Worm (Caenorhabditis elegans) whole organism, L3 larva: Measurements from ENCODE around the gene mes-2.

ENCODE experiments used
- ZK546.5 ChIP-seq: sonication (generic microtip); optimal IDR thresholded peaks from 2 replicates; lab custom pipeline; 2017; ENCODE audit warnings: missing biosample characterization, missing genetic modification characterization
- aly-2 ChIP-seq: fragments of 150-350 bp; optimal IDR thresholded peaks from 2 replicates; lab custom pipeline; 2014; ENCODE audit warnings: missing biosample characterization, missing genetic modification characterization
- ama-1 ChIP-seq: fragments of 150-350 bp; optimal IDR thresholded peaks from 2 replicates; lab custom pipeline; 2018
- ceh-16 ChIP-seq: sonication (generic microtip); optimal IDR thresholded peaks from 2 replicates; lab custom pipeline; 2017; ENCODE audit warnings: missing biosample characterization, missing genetic modification characterization
- ceh-28 ChIP-seq: fragments of 150-350 bp; optimal IDR thresholded peaks from 2 replicates; lab custom pipeline; 2014; ENCODE audit warnings: missing biosample characterization, missing genetic modification reagents, missing genetic modification characterization
- ceh-82 ChIP-seq: fragments of 150-350 bp; optimal IDR thresholded peaks from 2 replicates; lab custom pipeline; 2014; ENCODE audit warnings: missing biosample characterization, missing genetic modification characterization
- ceh-9 ChIP-seq: sonication (generic microtip); optimal IDR thresholded peaks from 2 replicates; lab custom pipeline; 2018; ENCODE audit warnings: missing biosample characterization, missing genetic modification characterization
- daf-12 ChIP-seq: fragments of 150-350 bp; optimal IDR thresholded peaks from 2 replicates; lab custom pipeline; 2014; ENCODE audit warnings: missing biosample characterization, missing genetic modification reagents, missing genetic modification characterization
- egl-27 ChIP-seq: sonication (generic microtip); optimal IDR thresholded peaks from 4 replicates; lab custom pipeline; 2017; ENCODE audit warnings: missing biosample characterization, missing genetic modification reagents, missing genetic modification characterization
- elt-1 ChIP-seq: fragments of 150-350 bp; optimal IDR thresholded peaks from 2 replicates; lab custom pipeline; 2014; ENCODE audit warnings: missing biosample characterization, missing genetic modification characterization
- elt-2 ChIP-seq: sonication (generic microtip); optimal IDR thresholded peaks from 2 replicates; lab custom pipeline; 2016; ENCODE audit warnings: missing genetic modification reagents, mild to moderate bottlenecking, missing genetic modification characterization, missing compliant biosample characterization
- elt-3 ChIP-seq, 3 experiments: fragments of 150-350 bp in 1 of 3; sonication (generic microtip) in 2 of 3; optimal IDR thresholded peaks; 2 replicates in 2 of 3; 4 replicates in 1 of 3; lab custom pipeline; 2014 to 2017; ENCODE audit warnings: missing biosample characterization in 3 of 3, missing genetic modification characterization in 3 of 3
- eor-1 ChIP-seq, 2 experiments: fragments of 150-350 bp; optimal IDR thresholded peaks; 2 replicates each; lab custom pipeline; 2014 to 2018; ENCODE audit warnings: missing biosample characterization in 2 of 2, missing genetic modification characterization in 2 of 2
- fkh-10 ChIP-seq: sonication (generic microtip); optimal IDR thresholded peaks from 2 replicates; lab custom pipeline; 2017; ENCODE audit warnings: missing biosample characterization, missing genetic modification reagents, missing genetic modification characterization
- fkh-2 ChIP-seq: fragments of 150-350 bp; optimal IDR thresholded peaks from 2 replicates; lab custom pipeline; 2014; ENCODE audit warnings: missing biosample characterization, missing genetic modification reagents, missing genetic modification characterization
- jun-1 ChIP-seq: fragments of 150-350 bp; optimal IDR thresholded peaks from 2 replicates; lab custom pipeline; 2014; ENCODE audit warnings: missing biosample characterization, missing genetic modification reagents, missing genetic modification characterization
- lin-39 ChIP-seq: fragments of 150-350 bp; optimal IDR thresholded peaks from 2 replicates; lab custom pipeline; 2018; ENCODE audit warnings: missing biosample characterization, missing genetic modification reagents, missing genetic modification characterization
- mdl-1 ChIP-seq: fragments of 150-350 bp; optimal IDR thresholded peaks from 2 replicates; lab custom pipeline; 2014; ENCODE audit warnings: missing biosample characterization, missing genetic modification characterization
- nhr-11 ChIP-seq: fragments of 150-350 bp; optimal IDR thresholded peaks from 2 replicates; lab custom pipeline; 2014; ENCODE audit warnings: missing biosample characterization, missing genetic modification characterization
- nhr-12 ChIP-seq: fragments of 150-350 bp; optimal IDR thresholded peaks from 2 replicates; lab custom pipeline; 2014; ENCODE audit warnings: missing biosample characterization, missing genetic modification characterization
- nhr-23 ChIP-seq: fragments of 150-350 bp; optimal IDR thresholded peaks from 2 replicates; lab custom pipeline; 2014; ENCODE audit warnings: missing biosample characterization, missing genetic modification reagents, missing genetic modification characterization
- nhr-237 ChIP-seq: fragments of 150-350 bp; optimal IDR thresholded peaks from 2 replicates; lab custom pipeline; 2014; ENCODE audit warnings: missing biosample characterization, missing genetic modification characterization
- nhr-28 ChIP-seq: fragments of 150-350 bp; optimal IDR thresholded peaks from 2 replicates; lab custom pipeline; 2014; ENCODE audit warnings: missing biosample characterization, missing genetic modification characterization
- nhr-67 ChIP-seq: fragments of 150-350 bp; optimal IDR thresholded peaks from 2 replicates; lab custom pipeline; 2014; ENCODE audit warnings: missing biosample characterization, missing genetic modification characterization
- nhr-76 ChIP-seq: fragments of 150-350 bp; sonication (generic microtip); optimal IDR thresholded peaks from 5 replicates; lab custom pipeline; 2014; ENCODE audit warnings: missing biosample characterization, missing genetic modification characterization
- nhr-77 ChIP-seq: fragments of 150-350 bp; optimal IDR thresholded peaks from 2 replicates; lab custom pipeline; 2014; ENCODE audit warnings: missing biosample characterization, missing genetic modification characterization
- pqm-1 ChIP-seq: fragments of 150-350 bp; optimal IDR thresholded peaks from 2 replicates; lab custom pipeline; 2017; ENCODE audit warnings: missing biosample characterization, missing genetic modification characterization, inconsistent platforms
- sea-2 ChIP-seq: fragments of 150-350 bp; sonication (generic microtip); optimal IDR thresholded peaks from 4 replicates; lab custom pipeline; 2014; ENCODE audit warnings: missing biosample characterization, missing genetic modification reagents, missing genetic modification characterization
- skn-1 ChIP-seq: fragments of 150-350 bp; optimal IDR thresholded peaks from 2 replicates; lab custom pipeline; 2014; ENCODE audit warnings: missing biosample characterization, missing genetic modification characterization
- tbx-2 ChIP-seq: sonication (generic microtip); optimal IDR thresholded peaks from 2 replicates; lab custom pipeline; 2016; ENCODE audit warnings: mild to moderate bottlenecking, missing genetic modification characterization, missing compliant biosample characterization
- unc-62 ChIP-seq: fragments of 150-350 bp; sonication (generic microtip); optimal IDR thresholded peaks from 4 replicates; lab custom pipeline; 2014; ENCODE audit warnings: missing biosample characterization, missing genetic modification reagents, missing genetic modification characterization
- zag-1 ChIP-seq: fragments of 150-350 bp; optimal IDR thresholded peaks from 2 replicates; lab custom pipeline; 2014; ENCODE audit warnings: missing biosample characterization, missing genetic modification characterization
- ztf-11 ChIP-seq: fragments of 150-350 bp; optimal IDR thresholded peaks from 2 replicates; lab custom pipeline; 2014; ENCODE audit warnings: missing biosample characterization, missing genetic modification characterization
- ztf-4 ChIP-seq: fragments of 150-350 bp; optimal IDR thresholded peaks from 2 replicates; lab custom pipeline; 2014; ENCODE audit warnings: missing biosample characterization, missing genetic modification characterization

The mes-2 gene

DNA sequence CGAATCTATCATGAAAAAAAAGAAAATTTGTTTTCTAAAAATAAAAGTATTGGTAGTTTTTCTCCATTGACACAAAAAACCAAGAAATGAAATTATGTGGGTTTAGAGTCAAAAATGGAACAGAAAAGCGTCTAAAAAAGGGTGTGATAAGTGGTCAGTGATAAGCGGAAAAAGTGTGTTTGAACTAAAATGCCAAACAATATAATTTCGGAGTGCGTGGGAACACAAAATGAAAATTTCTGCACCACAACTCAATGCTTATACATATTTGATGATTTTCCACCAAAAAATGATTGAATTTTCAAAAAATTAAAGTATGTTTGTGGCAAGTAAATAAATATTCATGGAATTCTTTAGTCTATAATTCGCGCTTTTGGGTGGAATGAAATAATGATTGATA, 31.7 kb downstream of the mes-2 start:
- TF ChIP-seq elt-2 (tag; lab: Kevin White, UChicago) (peak; percentile 34), daf-12 (no peak)

DNA sequence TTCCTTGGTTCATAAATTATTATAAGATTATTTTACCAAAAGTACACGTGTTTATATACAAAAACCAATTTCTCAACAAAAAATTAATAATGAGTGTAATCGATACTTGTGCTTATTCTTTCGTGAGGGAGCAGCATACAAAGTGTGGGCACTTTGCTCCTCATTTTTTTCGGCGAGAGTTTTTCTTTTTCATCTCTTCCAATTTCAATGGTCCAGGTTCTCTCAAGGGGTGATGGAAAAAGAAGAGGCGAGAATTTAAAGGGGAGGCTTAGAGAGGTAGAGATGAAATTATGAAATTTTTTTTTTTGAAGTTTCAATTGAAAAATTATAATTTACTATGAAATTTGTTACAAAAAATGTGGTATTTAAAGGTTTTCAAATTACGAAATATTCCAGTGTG, 33.2 kb downstream of the mes-2 start:
- TF ChIP-seq unc-62, result no peak
- TF ChIP-seq fkh-2, result no peak
- TF ChIP-seq skn-1 (tag; lab: Kevin White, UChicago), result no peak
- TF ChIP-seq elt-3 (tag; optimal IDR thresholded peaks at IDR 0.05; lab: Kevin White, UChicago), result no peak
- TF ChIP-seq elt-2 (tag; lab: Kevin White, UChicago), result no peak
- TF ChIP-seq pqm-1 (tag; lab: Kevin White, UChicago), result no peak
- TF ChIP-seq nhr-11 (tag; lab: Kevin White, UChicago), result no peak
- no peak for TF ChIP-seq nhr-28 (tag; lab: Kevin White, UChicago)
- no peak for TF ChIP-seq mdl-1 (tag; lab: Kevin White, UChicago)
- TF ChIP-seq egl-27 (tag; lab: Kevin White, UChicago), result no peak

DNA sequence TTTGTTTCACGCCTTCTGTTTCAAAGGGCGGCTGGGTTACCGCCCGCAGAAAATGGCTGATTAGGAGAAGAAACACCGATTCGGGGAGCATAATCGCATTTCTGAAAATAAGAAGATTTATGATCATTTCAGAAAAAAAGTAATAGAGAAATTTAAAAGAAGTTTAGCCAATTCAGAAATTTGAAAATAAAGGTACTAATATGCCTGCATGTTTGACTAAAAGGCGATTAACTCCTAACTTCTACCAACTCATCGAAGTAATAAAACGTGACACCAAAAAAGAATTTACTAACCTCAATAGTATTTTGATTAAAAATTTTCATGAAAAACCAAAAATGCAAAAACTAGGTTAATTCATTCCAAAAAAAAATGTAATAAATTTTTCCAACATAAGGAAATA, 41.0 kb downstream of the mes-2 start, which contains the start of gene plx-2:
Gene plx-2, minus strand, starts transcription at position 101 of the 400 bp plus-strand sequence.
- TF ChIP-seq ztf-11 (tag; lab: Kevin White, UChicago) (no peak), ZK546.5 (tag; lab: Kevin White, UChicago) (no peak), ceh-28 (tag; lab: Kevin White, UChicago) (no peak), ceh-16 (tag; lab: Kevin White, UChicago) (no peak), elt-3 (tag; optimal IDR thresholded peaks at IDR 0.05; lab: Kevin White, UChicago) (no peak), fkh-2 (no peak), skn-1 (tag; lab: Kevin White, UChicago) (no peak), nhr-76 (no peak), nhr-23 (tag; lab: Kevin White, UChicago) (no peak), ama-1 (no peak), jun-1 (tag; lab: Kevin White, UChicago) (no peak)
- TF ChIP-seq, all 47 proteins: peak for 0

DNA sequence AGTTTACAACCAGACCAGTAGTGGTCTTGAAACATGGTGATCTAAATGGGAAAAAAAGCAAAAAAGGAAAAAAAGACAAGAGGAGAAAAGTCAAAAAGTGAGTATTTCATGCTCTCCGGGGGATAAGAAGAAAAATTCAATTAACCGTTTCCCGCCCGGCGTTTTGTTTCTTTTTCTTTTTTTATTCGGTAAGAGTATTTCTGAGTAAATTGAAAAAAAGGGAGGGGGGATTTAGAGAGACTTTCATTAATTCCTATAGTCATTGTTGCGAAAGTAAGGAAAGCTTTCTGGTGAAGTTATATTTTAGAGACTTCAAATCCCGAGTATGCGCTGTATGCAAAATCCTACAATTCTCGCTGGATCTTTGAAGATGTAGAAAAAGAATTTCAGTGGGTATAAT, 43.9 kb downstream of the mes-2 start:
- TF ChIP-seq aly-2 (tag; lab: Kevin White, UChicago), result no peak
- no peak for TF ChIP-seq ama-1
- TF ChIP-seq fkh-10 (GFP tag; lab: Kevin White, UChicago), result no peak
- TF ChIP-seq nhr-23 (tag; lab: Kevin White, UChicago), result no peak
- no peak for TF ChIP-seq eor-1 (tag; optimal IDR thresholded peaks at IDR 0.05; lab: Kevin White, UChicago)
- no peak for TF ChIP-seq nhr-77 (tag; lab: Kevin White, UChicago)
- TF ChIP-seq, all 47 proteins: peak for 0

DNA sequence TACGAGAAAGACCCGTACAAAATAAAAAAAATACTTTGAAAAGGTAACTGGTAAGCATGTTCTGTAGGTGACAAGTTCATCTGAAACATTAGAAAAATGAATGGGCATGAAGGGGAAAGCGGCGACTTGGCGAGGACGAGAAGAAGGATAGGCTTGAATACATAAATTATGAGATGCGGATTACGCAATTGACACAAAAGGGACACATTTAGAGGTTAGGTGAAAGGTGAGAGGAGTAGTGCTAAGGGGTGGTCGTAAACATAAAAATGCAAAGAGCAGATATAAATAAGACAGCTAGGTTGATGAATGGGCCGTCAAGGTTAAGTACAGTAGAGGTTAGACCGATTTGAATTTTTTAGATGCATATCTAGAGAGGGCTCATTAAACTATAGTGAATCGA, 45.1 kb downstream of the mes-2 start:
- no peak for TF ChIP-seq sea-2 (GFP tag; lab: Kevin White, UChicago)
- TF ChIP-seq nhr-12, result no peak
- no peak for TF ChIP-seq nhr-77 (tag; lab: Kevin White, UChicago)
- TF ChIP-seq nhr-11 (tag; lab: Kevin White, UChicago), result no peak
- TF ChIP-seq nhr-67 (tag; lab: Kevin White, UChicago), result no peak
- no peak for TF ChIP-seq nhr-28 (tag; lab: Kevin White, UChicago)
- no peak for TF ChIP-seq unc-62
- TF ChIP-seq fkh-2, result no peak

DNA sequence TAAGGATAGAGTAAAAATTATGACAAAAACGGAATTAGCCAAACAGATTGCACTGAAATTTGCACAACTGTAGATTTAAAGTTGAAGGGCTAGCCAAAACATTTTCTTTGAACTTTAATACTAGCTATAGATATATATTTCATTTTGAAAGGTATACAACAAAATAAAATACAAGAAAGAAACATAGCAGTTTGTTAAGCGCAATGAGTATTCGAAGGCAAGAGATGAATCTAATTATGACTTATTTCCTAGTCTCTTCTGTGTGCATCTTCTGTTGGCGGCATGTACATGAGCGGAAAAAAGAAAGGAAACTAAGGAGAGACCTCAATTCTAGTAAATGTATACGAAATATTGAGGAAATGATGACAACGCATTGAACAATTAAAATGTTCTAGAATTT, 48.3 kb downstream of the mes-2 start:
- no peak for TF ChIP-seq nhr-237
- TF ChIP-seq elt-2 (tag; lab: Kevin White, UChicago), result no peak
- TF ChIP-seq skn-1 (tag; lab: Kevin White, UChicago), result no peak
- TF ChIP-seq ceh-9 (tag; lab: Kevin White, UChicago), result no peak
- no peak for TF ChIP-seq ceh-82 (tag; lab: Kevin White, UChicago)
- no peak for TF ChIP-seq ztf-4
- TF ChIP-seq tbx-2 (tag; lab: Kevin White, UChicago), result no peak
- no peak for TF ChIP-seq nhr-76
- TF ChIP-seq elt-1 (tag; lab: Kevin White, UChicago), result no peak
- no peak for TF ChIP-seq nhr-12
- TF ChIP-seq zag-1 (tag; lab: Kevin White, UChicago), result no peak
- TF ChIP-seq lin-39, result no peak
- no peak for TF ChIP-seq unc-62
